Worm (Caenorhabditis elegans) whole organism, L2 larva: Measurements from ENCODE around the gene T01B10.5.
A peak's percentile ranks its signal among the peaks of the same experiment; 100 is the strongest.

Source experiments
- C34F6.9 ChIP-seq: fragments of 150-350 bp; optimal IDR thresholded peaks from 2 replicates; lab custom pipeline; 2014; ENCODE audit warnings: missing biosample characterization, missing genetic modification characterization
- F13H6.1 ChIP-seq: sonication (generic microtip); optimal IDR thresholded peaks from 2 replicates; lab custom pipeline; 2016; ENCODE audit warnings: missing genetic modification characterization, missing compliant biosample characterization
- R02D3.7 ChIP-seq: fragments of 150-350 bp; optimal IDR thresholded peaks from 2 replicates; lab custom pipeline; 2014; ENCODE audit warnings: missing biosample characterization, missing genetic modification characterization
- Y55F3AM.14 ChIP-seq: fragments of 200-800 bp; sonication (Bioruptor generic); optimal IDR thresholded peaks from 2 replicates; lab custom pipeline; 2018; ENCODE audit warnings: mild to moderate bottlenecking, missing genetic modification characterization, missing compliant biosample characterization
- ZK546.5 ChIP-seq: sonication (generic microtip); optimal IDR thresholded peaks from 2 replicates; lab custom pipeline; 2017; ENCODE audit warnings: missing biosample characterization, missing genetic modification characterization
- alr-1 ChIP-seq: fragments of 150-350 bp; optimal IDR thresholded peaks from 2 replicates; lab custom pipeline; 2014; ENCODE audit warnings: missing biosample characterization, missing genetic modification characterization
- aly-2 ChIP-seq: fragments of 150-350 bp; optimal IDR thresholded peaks from 2 replicates; lab custom pipeline; 2014; ENCODE audit warnings: missing biosample characterization, missing genetic modification characterization
- ama-1 ChIP-seq: fragments of 150-350 bp; optimal IDR thresholded peaks from 2 replicates; lab custom pipeline; 2018; ENCODE audit warnings: inconsistent platforms
- blmp-1 ChIP-seq: sonication (generic microtip); optimal IDR thresholded peaks from 2 replicates; lab custom pipeline; 2017; ENCODE audit warnings: missing genetic modification characterization, mild to moderate bottlenecking, missing compliant biosample characterization, antibody characterized with exemption, moderate library complexity; ENCODE audit not compliant: insufficient read depth
- ceh-16 ChIP-seq: fragments of 150-350 bp; optimal IDR thresholded peaks from 2 replicates; lab custom pipeline; 2014; ENCODE audit warnings: missing biosample characterization, missing genetic modification characterization
- ceh-82 ChIP-seq: fragments of 150-350 bp; optimal IDR thresholded peaks from 2 replicates; lab custom pipeline; 2014; ENCODE audit warnings: missing biosample characterization, missing genetic modification characterization
- crh-2 ChIP-seq: sonication (generic microtip); optimal IDR thresholded peaks from 2 replicates; lab custom pipeline; 2017; ENCODE audit warnings: missing biosample characterization, missing genetic modification characterization
- egl-27 ChIP-seq: sonication (generic microtip); optimal IDR thresholded peaks from 3 replicates; lab custom pipeline; 2017; ENCODE audit warnings: missing biosample characterization, missing genetic modification reagents, missing genetic modification characterization
- elt-1 ChIP-seq: fragments of 150-350 bp; optimal IDR thresholded peaks from 2 replicates; lab custom pipeline; 2014; ENCODE audit warnings: missing biosample characterization, missing genetic modification characterization
- elt-3 ChIP-seq: sonication (generic microtip); optimal IDR thresholded peaks from 2 replicates; lab custom pipeline; 2017; ENCODE audit warnings: missing biosample characterization, missing genetic modification characterization
- fos-1 ChIP-seq: fragments of 150-350 bp; optimal IDR thresholded peaks from 2 replicates; lab custom pipeline; 2014; ENCODE audit warnings: missing biosample characterization, missing genetic modification characterization
- lin-11 ChIP-seq: fragments of 150-350 bp; sonication (generic microtip); optimal IDR thresholded peaks from 2 replicates; lab custom pipeline; 2014; ENCODE audit warnings: missing biosample characterization, missing genetic modification characterization, inconsistent platforms, mixed read lengths
- lin-13 ChIP-seq: fragments of 150-350 bp; optimal IDR thresholded peaks from 2 replicates; lab custom pipeline; 2014; ENCODE audit warnings: missing biosample characterization, missing genetic modification reagents, missing genetic modification characterization
- lin-39 ChIP-seq: fragments of 150-350 bp; optimal IDR thresholded peaks from 2 replicates; lab custom pipeline; 2014; ENCODE audit warnings: missing biosample characterization, missing genetic modification reagents, missing genetic modification characterization
- lsy-2 ChIP-seq, 2 experiments: fragments of 150-350 bp in 1 of 2; sonication (generic microtip) in 1 of 2; optimal IDR thresholded peaks; 2 replicates each; lab custom pipeline; 2014 to 2017; ENCODE audit warnings: missing biosample characterization in 2 of 2, missing genetic modification characterization in 2 of 2
- mbf-1 ChIP-seq: sonication (generic microtip); optimal IDR thresholded peaks from 2 replicates; lab custom pipeline; 2017; ENCODE audit warnings: missing biosample characterization, missing genetic modification characterization
- mdl-1 ChIP-seq, 2 experiments: fragments of 150-350 bp in 1 of 2; sonication (generic microtip) in 1 of 2; optimal IDR thresholded peaks; 2 replicates each; lab custom pipeline; 2017; ENCODE audit warnings: missing biosample characterization in 2 of 2, missing genetic modification characterization in 2 of 2
- nhr-10 ChIP-seq: sonication (generic microtip); optimal IDR thresholded peaks from 2 replicates; lab custom pipeline; 2017; ENCODE audit warnings: missing biosample characterization, missing genetic modification characterization
- nhr-11 ChIP-seq: fragments of 150-350 bp; optimal IDR thresholded peaks from 2 replicates; lab custom pipeline; 2014; ENCODE audit warnings: missing biosample characterization, missing genetic modification characterization
- nhr-12 ChIP-seq: fragments of 150-350 bp; optimal IDR thresholded peaks from 2 replicates; lab custom pipeline; 2014; ENCODE audit warnings: missing biosample characterization, missing genetic modification characterization
- nhr-129 ChIP-seq: fragments of 150-350 bp; optimal IDR thresholded peaks from 2 replicates; lab custom pipeline; 2014; ENCODE audit warnings: missing biosample characterization, missing genetic modification characterization
- nhr-21 ChIP-seq: fragments of 150-350 bp; optimal IDR thresholded peaks from 2 replicates; lab custom pipeline; 2014; ENCODE audit warnings: missing biosample characterization, missing genetic modification characterization
- nhr-23 ChIP-seq: fragments of 150-350 bp; optimal IDR thresholded peaks from 2 replicates; lab custom pipeline; 2014; ENCODE audit warnings: missing biosample characterization, missing genetic modification reagents, missing genetic modification characterization
- nhr-237 ChIP-seq: fragments of 150-350 bp; optimal IDR thresholded peaks from 2 replicates; lab custom pipeline; 2014; ENCODE audit warnings: missing biosample characterization, missing genetic modification characterization
- nhr-25 ChIP-seq: fragments of 150-350 bp; sonication (generic microtip); optimal IDR thresholded peaks from 3 replicates; lab custom pipeline; 2014; ENCODE audit warnings: missing biosample characterization, missing genetic modification characterization
- nhr-6 ChIP-seq: fragments of 150-350 bp; optimal IDR thresholded peaks from 2 replicates; lab custom pipeline; 2014; ENCODE audit warnings: missing biosample characterization, missing genetic modification characterization
- nhr-77 ChIP-seq: fragments of 150-350 bp; optimal IDR thresholded peaks from 2 replicates; lab custom pipeline; 2014; ENCODE audit warnings: missing biosample characterization, missing genetic modification characterization
- peb-1 ChIP-seq: fragments of 150-350 bp; optimal IDR thresholded peaks from 2 replicates; lab custom pipeline; 2014; ENCODE audit warnings: missing biosample characterization, missing genetic modification characterization
- sem-4 ChIP-seq: fragments of 150-350 bp; optimal IDR thresholded peaks from 2 replicates; lab custom pipeline; 2014; ENCODE audit warnings: missing biosample characterization, missing genetic modification reagents, missing genetic modification characterization
- skn-1 ChIP-seq: sonication (generic microtip); optimal IDR thresholded peaks from 2 replicates; lab custom pipeline; 2017; ENCODE audit warnings: missing biosample characterization, missing genetic modification characterization
- sma-3 ChIP-seq: sonication (generic microtip); optimal IDR thresholded peaks from 2 replicates; lab custom pipeline; 2016; ENCODE audit warnings: missing genetic modification reagents, missing genetic modification characterization, missing compliant biosample characterization
- sma-9 ChIP-seq, 2 experiments: fragments of 150-350 bp in 1 of 2; sonication (generic microtip) in 1 of 2; optimal IDR thresholded peaks; 2 replicates each; lab custom pipeline; 2014 to 2016; ENCODE audit warnings: missing genetic modification characterization in 2 of 2, mild to moderate bottlenecking in 1 of 2, missing biosample characterization in 1 of 2, missing compliant biosample characterization in 1 of 2, missing genetic modification reagents in 1 of 2, moderate library complexity in 1 of 2
- snpc-4 ChIP-seq: fragments of 150-350 bp; optimal IDR thresholded peaks from 2 replicates; lab custom pipeline; 2014; ENCODE audit warnings: missing biosample characterization, missing genetic modification characterization
- unc-39 ChIP-seq: fragments of 150-350 bp; optimal IDR thresholded peaks from 2 replicates; lab custom pipeline; 2014; ENCODE audit warnings: missing biosample characterization, missing genetic modification characterization
- unc-55 ChIP-seq: fragments of 150-350 bp; sonication (generic microtip); optimal IDR thresholded peaks from 3 replicates; lab custom pipeline; 2014; ENCODE audit warnings: missing biosample characterization, missing genetic modification reagents, missing genetic modification characterization
- unc-62 ChIP-seq: fragments of 150-350 bp; optimal IDR thresholded peaks from 2 replicates; lab custom pipeline; 2014; ENCODE audit warnings: missing biosample characterization, missing genetic modification reagents, missing genetic modification characterization
- zag-1 ChIP-seq: fragments of 150-350 bp; optimal IDR thresholded peaks from 2 replicates; lab custom pipeline; 2014; ENCODE audit warnings: missing biosample characterization, missing genetic modification characterization
- ztf-1 ChIP-seq: fragments of 200-800 bp; sonication (Bioruptor generic); conservative IDR thresholded peaks from 2 replicates; pipeline ENCODE4 v1.3.6; 2022; ENCODE audit warnings: missing genetic modification characterization, missing compliant biosample characterization
- ztf-11 ChIP-seq: sonication (generic microtip); optimal IDR thresholded peaks from 2 replicates; lab custom pipeline; 2017; ENCODE audit warnings: missing biosample characterization, missing genetic modification characterization
- ztf-4 ChIP-seq: fragments of 150-350 bp; optimal IDR thresholded peaks from 2 replicates; lab custom pipeline; 2014; ENCODE audit warnings: missing biosample characterization, missing genetic modification characterization

T01B10.5 gene

DNA sequence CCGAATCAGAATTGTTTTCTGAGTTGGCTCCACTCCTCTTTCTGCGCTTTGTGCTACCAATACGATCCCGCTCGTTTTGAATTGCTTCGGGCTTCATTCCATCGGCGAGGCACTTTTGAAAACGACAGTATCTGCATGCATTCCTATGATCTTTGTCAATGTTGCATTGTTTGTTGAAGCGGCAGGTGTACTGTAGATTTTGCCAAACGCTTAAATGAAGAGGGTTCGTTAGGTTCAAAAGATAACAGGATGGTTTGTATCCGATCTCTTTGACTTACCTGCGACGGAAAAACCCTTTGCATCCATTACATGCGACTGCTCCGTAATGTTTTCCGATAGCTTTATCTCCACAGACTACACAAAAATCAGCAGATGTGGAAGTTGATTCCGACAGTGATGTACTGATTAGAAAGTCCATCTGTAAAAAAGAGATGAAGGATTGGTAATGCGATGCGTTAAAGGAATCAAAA is 19.3 kb upstream of the T01B10.5 start, which contains the start of gene nhr-14:
nhr-14 (minus strand) TSS at position 420 of the 470 bp plus-strand sequence.
- no peak for TF ChIP-seq Y55F3AM.14 (GFP tag; lab: Kevin White, UChicago)
- TF ChIP-seq sma-9 (GFP tag; optimal IDR thresholded peaks at IDR 0.05; lab: Kevin White, UChicago): no peak
- TF ChIP-seq sma-9 (tag; optimal IDR thresholded peaks at IDR 0.05; lab: Kevin White, UChicago): no peak
- no peak for TF ChIP-seq C34F6.9
- TF ChIP-seq nhr-6 (tag; lab: Kevin White, UChicago): no peak
- no peak for TF ChIP-seq lin-13
- TF ChIP-seq blmp-1: no peak
- TF ChIP-seq zag-1: no peak
- no peak for TF ChIP-seq R02D3.7 (tag; lab: Kevin White, UChicago)
- TF ChIP-seq lin-11 (tag; lab: Kevin White, UChicago): no peak
- TF ChIP-seq nhr-129 (tag; lab: Kevin White, UChicago): no peak
- TF ChIP-seq unc-39 (tag; lab: Kevin White, UChicago): no peak
- no peak for TF ChIP-seq fos-1
- TF ChIP-seq nhr-23: no peak
- TF ChIP-seq aly-2: no peak
- TF ChIP-seq ZK546.5 (tag; lab: Kevin White, UChicago): no peak
- no peak for TF ChIP-seq mdl-1 (tag; optimal IDR thresholded peaks at IDR 0.05; lab: Kevin White, UChicago)
- no peak for TF ChIP-seq nhr-77 (tag; lab: Kevin White, UChicago)
- TF ChIP-seq, all 48 proteins: peak for 0

DNA sequence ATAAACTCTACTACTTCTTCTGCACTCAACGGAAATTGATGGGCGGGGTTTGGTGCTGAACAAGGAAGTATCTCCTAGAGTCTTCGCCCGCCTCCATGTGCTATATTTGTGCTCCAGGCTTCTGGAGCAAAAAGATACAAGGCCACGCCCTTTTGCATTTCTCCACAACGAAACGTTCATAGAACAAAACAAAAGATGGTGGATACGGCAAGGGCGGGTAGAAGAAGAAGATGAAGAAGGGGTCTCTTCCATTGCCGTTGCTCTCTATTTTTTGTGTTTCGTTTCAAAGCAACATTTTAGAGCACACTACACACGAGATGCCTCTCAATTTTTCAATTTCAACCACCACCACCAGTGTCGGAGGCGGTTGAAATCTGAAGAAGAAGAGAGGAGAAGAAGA is 18.8 kb upstream of the T01B10.5 start:
- TF ChIP-seq mdl-1 (tag; optimal IDR thresholded peaks at IDR 0.05; lab: Kevin White, UChicago): peak; percentile 62 to 70
- TF ChIP-seq zag-1: peak; percentile 32
- no peak for TF ChIP-seq nhr-10 (tag; lab: Kevin White, UChicago)
- TF ChIP-seq lsy-2 (tag; optimal IDR thresholded peaks at IDR 0.05; lab: Kevin White, UChicago): peak in 1 of 2 experiments; percentile 7
- peak; percentile 34 for TF ChIP-seq sem-4 (tag; lab: Kevin White, UChicago)
- TF ChIP-seq, all 48 proteins: peak for 4

DNA sequence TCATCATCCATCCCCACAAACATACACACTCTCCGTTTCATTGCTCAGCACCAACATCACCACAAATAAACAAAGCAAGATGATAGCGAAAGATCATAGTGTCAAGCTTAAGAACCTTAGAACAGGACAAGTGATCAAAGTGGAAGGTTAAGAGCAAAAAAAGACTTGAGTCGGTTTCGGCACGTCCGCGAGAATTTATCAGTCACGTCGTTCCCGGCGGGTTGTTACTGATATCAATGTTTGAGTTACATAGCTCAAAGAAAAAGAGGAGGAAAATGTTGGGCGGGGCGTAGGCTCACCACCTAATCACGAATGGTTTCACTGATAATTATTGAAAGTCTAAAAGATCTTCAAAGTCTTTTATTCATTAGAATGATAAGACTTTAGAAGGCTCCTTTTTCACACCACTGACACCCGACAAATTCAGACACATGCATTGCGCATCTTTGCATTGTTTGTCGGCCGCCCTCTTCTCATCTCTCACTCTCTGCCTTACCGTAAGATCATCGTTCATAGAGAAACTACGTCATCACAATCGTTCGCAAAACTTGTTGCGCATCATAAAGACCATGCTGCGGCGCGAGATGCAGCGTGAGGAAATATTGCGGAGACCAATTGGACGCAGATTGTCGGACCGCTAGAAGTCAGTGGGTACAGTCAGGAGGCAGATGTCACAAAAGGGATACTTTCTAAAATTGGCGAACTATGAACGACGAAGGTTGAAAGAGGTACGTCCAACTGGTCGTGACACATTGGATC is 17.9 kb upstream of the T01B10.5 start:
- TF ChIP-seq egl-27 (tag; lab: Kevin White, UChicago): peak; percentile 91
- no peak for TF ChIP-seq zag-1
- TF ChIP-seq sem-4 (tag; lab: Kevin White, UChicago): peak; percentile 69
- peak; percentile 58 for TF ChIP-seq crh-2 (tag; lab: Kevin White, UChicago)
- TF ChIP-seq C34F6.9: peak; percentile 18
- TF ChIP-seq unc-55 (GFP tag; lab: Kevin White, UChicago): no peak
- no peak for TF ChIP-seq nhr-23
- peak; percentile 2 for TF ChIP-seq snpc-4
- TF ChIP-seq sma-3: peak; percentile 96
- TF ChIP-seq ceh-82 (tag; lab: Kevin White, UChicago): no peak
- peak; percentile 40 for TF ChIP-seq unc-62
- TF ChIP-seq ama-1 (lab: Kevin White, UChicago): no peak
- no peak for TF ChIP-seq nhr-77 (tag; lab: Kevin White, UChicago)
- no peak for TF ChIP-seq mbf-1 (tag; lab: Kevin White, UChicago)
- peak; percentile 21 for TF ChIP-seq lin-13
- TF ChIP-seq nhr-25 (tag; lab: Kevin White, UChicago): peak; percentile 98
- peak; percentile 98 for TF ChIP-seq sma-9 (GFP tag; optimal IDR thresholded peaks at IDR 0.05; lab: Kevin White, UChicago)
- TF ChIP-seq sma-9 (tag; optimal IDR thresholded peaks at IDR 0.05; lab: Kevin White, UChicago): peak; percentile 89
- TF ChIP-seq ztf-1 (GFP tag; lab: Robert Waterston, UW): no peak
- peak; percentile 99 for TF ChIP-seq nhr-21 (tag; lab: Kevin White, UChicago)
- TF ChIP-seq ZK546.5 (tag; lab: Kevin White, UChicago): no peak
- TF ChIP-seq peb-1 (tag; lab: Kevin White, UChicago): no peak
- no peak for TF ChIP-seq nhr-11 (tag; lab: Kevin White, UChicago)
- no peak for TF ChIP-seq nhr-10 (tag; lab: Kevin White, UChicago)
- no peak for TF ChIP-seq lin-39 (tag; lab: Kevin White, UChicago)
- peak; percentile 88 for TF ChIP-seq blmp-1
- TF ChIP-seq fos-1: peak; percentile 48
- peak; percentile 84 for TF ChIP-seq F13H6.1 (tag; lab: Kevin White, UChicago)
- peak; percentile 13 for TF ChIP-seq nhr-237 (tag; lab: Kevin White, UChicago)
- peak; percentile 52 for TF ChIP-seq nhr-6 (tag; lab: Kevin White, UChicago)
- peak; percentile 18 for TF ChIP-seq ztf-4 (tag; lab: Kevin White, UChicago)
- no peak for TF ChIP-seq alr-1 (tag; lab: Kevin White, UChicago)
- peak; percentile 87 for TF ChIP-seq ceh-16 (tag; lab: Kevin White, UChicago)
- peak; percentile 79 for TF ChIP-seq nhr-129 (tag; lab: Kevin White, UChicago)
- TF ChIP-seq mdl-1 (tag; optimal IDR thresholded peaks at IDR 0.05; lab: Kevin White, UChicago): peak; percentile 89 to 94
- TF ChIP-seq elt-3 (tag; lab: Kevin White, UChicago): no peak
- no peak for TF ChIP-seq elt-1
- TF ChIP-seq ztf-11 (tag; lab: Kevin White, UChicago): no peak
- TF ChIP-seq lsy-2 (tag; optimal IDR thresholded peaks at IDR 0.05; lab: Kevin White, UChicago): peak in 1 of 2 experiments; percentile 79
- no peak for TF ChIP-seq lin-11 (tag; lab: Kevin White, UChicago)
- no peak for TF ChIP-seq R02D3.7 (tag; lab: Kevin White, UChicago)
- no peak for TF ChIP-seq aly-2
- no peak for TF ChIP-seq skn-1 (tag; lab: Kevin White, UChicago)
- TF ChIP-seq nhr-12: no peak
